1 fruit fly cellular context compared by ENCODE assay signal in genomic region chr3R:5282755-5283359, dm6.
TF ChIP-seq lines count a peak whose summit lies in the region.

No protein-coding gene starts in this region.

TF ChIP-seq in whole organism, embryonic, 481 proteins besides CTCF, POLR2A, EP300 and RAD21 (continued from another document and continues in another):
- TF ChIP-seq sr (GFP tag; IDR thresholded peaks at IDR 0.05; lab: Robert Waterston, UW) (peak; percentile 68; the same call in 2 of the 3 replicates), CG8359 (GFP tag; optimal IDR thresholded peaks at IDR 0.05; lab: Kevin White, UChicago; ENCODE audit: borderline replicate concordance) (no peak), ewg (GFP tag; optimal IDR thresholded peaks at IDR 0.05; lab: Kevin White, UChicago) (no peak), btn (GFP tag; optimal IDR thresholded peaks at IDR 0.05; lab: Kevin White, UChicago) (no peak), nmo (GFP tag; optimal IDR thresholded peaks at IDR 0.05; lab: Kevin White, UChicago) (no peak), CG13287 (GFP tag; IDR thresholded peaks at IDR 0.05; lab: Robert Waterston, UW; ENCODE audit: partially characterized antibody) (peak; percentile 60), Dfd (GFP tag; optimal IDR thresholded peaks at IDR 0.05; lab: Kevin White, UChicago) (no peak), lola (GFP tag; optimal IDR thresholded peaks at IDR 0.05; lab: Kevin White, UChicago) (no peak), CG10543 (GFP tag; optimal IDR thresholded peaks at IDR 0.05; lab: Kevin White, UChicago) (no peak), CG13624 (GFP tag; optimal IDR thresholded peaks at IDR 0.05; lab: Kevin White, UChicago) (no peak), ac (GFP tag; optimal IDR thresholded peaks at IDR 0.05; lab: Kevin White, UChicago) (no peak), CG10209 (GFP tag; optimal IDR thresholded peaks at IDR 0.05; lab: Kevin White, UChicago) (no peak), Mad (GFP tag; optimal IDR thresholded peaks at IDR 0.05; lab: Kevin White, UChicago) (peak; percentile 18), stc (GFP tag; IDR thresholded peaks at IDR 0.05; lab: Robert Waterston, UW) (0 out of 2 replicates have a peak, but pooled peaks have one; percentile 30), fd64A (GFP tag; optimal IDR thresholded peaks at IDR 0.05; lab: Kevin White, UChicago) (no peak), repo (GFP tag; optimal IDR thresholded peaks at IDR 0.05; lab: Kevin White, UChicago) (no peak), Aef1 (GFP tag; IDR thresholded peaks at IDR 0.05; lab: Robert Waterston, UW) (no peak), CG14860 (GFP tag; IDR thresholded peaks at IDR 0.05; lab: Robert Waterston, UW; ENCODE audit: partially characterized antibody) (no peak), gro (GFP tag; optimal IDR thresholded peaks at IDR 0.05; lab: Kevin White, UChicago) (no peak), Opbp (GFP tag; IDR thresholded peaks at IDR 0.05; lab: Robert Waterston, UW; ENCODE audit: partially characterized antibody) (0 out of 3 replicates have a peak, but pooled peaks have one; percentile 35), tap (tag; optimal IDR thresholded peaks at IDR 0.05; lab: Kevin White, UChicago) (no peak), CG11085 (GFP tag; IDR thresholded peaks at IDR 0.05; lab: Robert Waterston, UW) (no peak), Nf-YC (tag; optimal IDR thresholded peaks at IDR 0.05; lab: Kevin White, UChicago) (no peak), Bteb2 (GFP tag; optimal IDR thresholded peaks at IDR 0.05; lab: Kevin White, UChicago) (no peak), row (GFP tag; IDR thresholded peaks at IDR 0.05; lab: Robert Waterston, UW) (peak; percentile 19; the same call in 2 of the 3 replicates), D (optimal IDR thresholded peaks at IDR 0.05; lab: Kevin White, UChicago) (no peak), D (GFP tag; optimal IDR thresholded peaks at IDR 0.05; lab: Kevin White, UChicago) (no peak), CG18764 (GFP tag; optimal IDR thresholded peaks at IDR 0.05; lab: Kevin White, UChicago) (no peak), CG10274 (GFP tag; optimal IDR thresholded peaks at IDR 0.05; lab: Kevin White, UChicago) (no peak), phol (tag; optimal IDR thresholded peaks at IDR 0.05; lab: Kevin White, UChicago) (no peak), ato (GFP tag; IDR thresholded peaks at IDR 0.05; lab: Robert Waterston, UW; ENCODE audit: partially characterized antibody) (0 out of 2 replicates have a peak, but pooled peaks have one; percentile 30), YL-1 (GFP tag; optimal IDR thresholded peaks at IDR 0.05; lab: Kevin White, UChicago) (no peak), maf-S (GFP tag; optimal IDR thresholded peaks at IDR 0.05; lab: Kevin White, UChicago) (no peak), CG8765 (GFP tag; IDR thresholded peaks at IDR 0.05; lab: Robert Waterston, UW) (peak; percentile 50; the same call in 1 of the 2 replicates), crp (GFP tag; optimal IDR thresholded peaks at IDR 0.05; lab: Kevin White, UChicago) (no peak), CG17328 (GFP tag; IDR thresholded peaks at IDR 0.05; lab: Robert Waterston, UW) (0 out of 2 replicates have a peak, but pooled peaks have one; percentile 31), tx (GFP tag; optimal IDR thresholded peaks at IDR 0.05; lab: Kevin White, UChicago) (no peak), HmgD (GFP tag; optimal IDR thresholded peaks at IDR 0.05; lab: Kevin White, UChicago) (peak; percentile 57), NC2β (GFP tag; optimal IDR thresholded peaks at IDR 0.05; lab: Kevin White, UChicago) (no peak), da (GFP tag; optimal IDR thresholded peaks at IDR 0.05; lab: Kevin White, UChicago) (no peak), abd-A (tag; optimal IDR thresholded peaks at IDR 0.05; lab: Kevin White, UChicago) (no peak), CG1602 (GFP tag; optimal IDR thresholded peaks at IDR 0.05; lab: Kevin White, UChicago) (no peak), Dbx (GFP tag; IDR thresholded peaks at IDR 0.05; lab: Robert Waterston, UW) (peak; percentile 81), hkb (optimal IDR thresholded peaks at IDR 0.05; lab: Kevin White, UChicago) (no peak), hkb (GFP tag; IDR thresholded peaks at IDR 0.05; lab: Robert Waterston, UW) (peak; percentile 45), bigmax (GFP tag; optimal IDR thresholded peaks at IDR 0.05; lab: Kevin White, UChicago) (peak; percentile 0), zf30C (GFP tag; optimal IDR thresholded peaks at IDR 0.05; lab: Kevin White, UChicago) (no peak), CG4707 (GFP tag; optimal IDR thresholded peaks at IDR 0.05; lab: Kevin White, UChicago) (no peak), jigr1 (GFP tag; IDR thresholded peaks at IDR 0.05; lab: Robert Waterston, UW) (no peak), CG15073 (GFP tag; optimal IDR thresholded peaks at IDR 0.05; lab: Kevin White, UChicago) (peak; percentile 99), unc-4 (GFP tag; IDR thresholded peaks at IDR 0.05; lab: Robert Waterston, UW; ENCODE audit: partially characterized antibody) (peak; percentile 52), pfk (GFP tag; optimal IDR thresholded peaks at IDR 0.05; lab: Kevin White, UChicago) (no peak), CG8924 (tag; optimal IDR thresholded peaks at IDR 0.05; lab: Kevin White, UChicago) (no peak), Optix (GFP tag; IDR thresholded peaks at IDR 0.05; lab: Robert Waterston, UW) (0 out of 3 replicates have a peak, but pooled peaks have one; percentile 25), CG10979 (tag; optimal IDR thresholded peaks at IDR 0.05; lab: Kevin White, UChicago) (no peak), Gug (GFP tag; IDR thresholded peaks at IDR 0.05; lab: Robert Waterston, UW) (peak; percentile 29; the same call in 1 of the 4 replicates), hth (optimal IDR thresholded peaks at IDR 0.05; lab: Kevin White, UChicago) (no peak), Elba2 (GFP tag; optimal IDR thresholded peaks at IDR 0.05; lab: Kevin White, UChicago) (no peak), Drgx (GFP tag; IDR thresholded peaks at IDR 0.05; lab: Robert Waterston, UW) (peak; percentile 50; the same call in 1 of the 2 replicates), CG13424 (tag; optimal IDR thresholded peaks at IDR 0.05; lab: Kevin White, UChicago) (no peak), CG11093 (GFP tag; IDR thresholded peaks at IDR 0.05; lab: Robert Waterston, UW) (no peak), Adf1 (GFP tag; IDR thresholded peaks at IDR 0.05; lab: Robert Waterston, UW) (peak; percentile 87), CG2875 (GFP tag; optimal IDR thresholded peaks at IDR 0.05; lab: Kevin White, UChicago) (no peak), CG15269 (tag; optimal IDR thresholded peaks at IDR 0.05; lab: Kevin White, UChicago) (no peak), zfh2 (GFP tag; optimal IDR thresholded peaks at IDR 0.05; lab: Kevin White, UChicago) (peak; percentile 12), gsb-n (tag; optimal IDR thresholded peaks at IDR 0.05; lab: Kevin White, UChicago) (no peak), odd (GFP tag; optimal IDR thresholded peaks at IDR 0.05; lab: Kevin White, UChicago) (no peak), tin (GFP tag; optimal IDR thresholded peaks at IDR 0.05; lab: Kevin White, UChicago) (no peak), dmrt11E (tag; optimal IDR thresholded peaks at IDR 0.05; lab: Kevin White, UChicago) (no peak), HLH4C (GFP tag; IDR thresholded peaks at IDR 0.05; lab: Robert Waterston, UW; ENCODE audit: partially characterized antibody) (peak; percentile 44; the same call in 1 of the 3 replicates), CG34224 (GFP tag; IDR thresholded peaks at IDR 0.05; lab: Robert Waterston, UW; ENCODE audit: partially characterized antibody) (0 out of 3 replicates have a peak, but pooled peaks have one; percentile 32), cg (GFP tag; optimal IDR thresholded peaks at IDR 0.05; lab: Kevin White, UChicago) (no peak), Mrtf (GFP tag; IDR thresholded peaks at IDR 0.05; lab: Robert Waterston, UW) (0 out of 3 replicates have a peak, but pooled peaks have one; percentile 45), CG10431 (GFP tag; optimal IDR thresholded peaks at IDR 0.05; lab: Kevin White, UChicago) (no peak), Ets97D (GFP tag; optimal IDR thresholded peaks at IDR 0.05; lab: Kevin White, UChicago) (no peak), CG18619 (GFP tag; optimal IDR thresholded peaks at IDR 0.05; lab: Kevin White, UChicago) (no peak), lilli (GFP tag; optimal IDR thresholded peaks at IDR 0.05; lab: Kevin White, UChicago) (no peak), ap (GFP tag; IDR thresholded peaks at IDR 0.05; lab: Robert Waterston, UW) (0 out of 2 replicates have a peak, but pooled peaks have one; percentile 3), sens-2 (GFP tag; IDR thresholded peaks at IDR 0.05; lab: Robert Waterston, UW) (no peak), toy (GFP tag; IDR thresholded peaks at IDR 0.05; lab: Robert Waterston, UW) (no peak; the same call in 1 of the 2 replicates), CG7963 (GFP tag; IDR thresholded peaks at IDR 0.05; lab: Robert Waterston, UW; ENCODE audit: partially characterized antibody) (no peak), vfl (GFP tag; optimal IDR thresholded peaks at IDR 0.05; lab: Kevin White, UChicago) (no peak), CG10654 (GFP tag; optimal IDR thresholded peaks at IDR 0.05; lab: Kevin White, UChicago) (no peak), CG3163 (GFP tag; optimal IDR thresholded peaks at IDR 0.05; lab: Kevin White, UChicago) (no peak), CG31365 (tag; optimal IDR thresholded peaks at IDR 0.05; lab: Kevin White, UChicago) (no peak), CG3281 (GFP tag; optimal IDR thresholded peaks at IDR 0.05; lab: Kevin White, UChicago) (no peak), cato (GFP tag; optimal IDR thresholded peaks at IDR 0.05; lab: Kevin White, UChicago; ENCODE audit: borderline replicate concordance) (no peak), CG32532 (GFP tag; IDR thresholded peaks at IDR 0.05; lab: Robert Waterston, UW) (peak; percentile 83), kay (GFP tag; optimal IDR thresholded peaks at IDR 0.05; lab: Kevin White, UChicago) (no peak), bab2 (GFP tag; optimal IDR thresholded peaks at IDR 0.05; lab: Kevin White, UChicago) (no peak), Lhr (GFP tag; optimal IDR thresholded peaks at IDR 0.05; lab: Kevin White, UChicago) (no peak), CG7357 (GFP tag; IDR thresholded peaks at IDR 0.05; lab: Robert Waterston, UW) (no peak), CG11560 (tag; IDR thresholded peaks at IDR 0.05; lab: Robert Waterston, UW) (no peak), CG30431 (GFP tag; optimal IDR thresholded peaks at IDR 0.05; lab: Kevin White, UChicago) (no peak), Poxn (GFP tag; IDR thresholded peaks at IDR 0.05; lab: Robert Waterston, UW) (no peak), gem (tag; optimal IDR thresholded peaks at IDR 0.05; lab: Kevin White, UChicago) (no peak), ara (GFP tag; IDR thresholded peaks at IDR 0.05; lab: Robert Waterston, UW) (peak; percentile 40; the same call in 1 of the 2 replicates), CG2116 (GFP tag; optimal IDR thresholded peaks at IDR 0.05; lab: Kevin White, UChicago) (no peak), lab (GFP tag; optimal IDR thresholded peaks at IDR 0.05; lab: Kevin White, UChicago) (peak; percentile 52), stwl (tag; optimal IDR thresholded peaks at IDR 0.05; lab: Kevin White, UChicago) (no peak), ftz-f1 (GFP tag; optimal IDR thresholded peaks at IDR 0.05; lab: Kevin White, UChicago) (peak; percentile 58), ERR (GFP tag; optimal IDR thresholded peaks at IDR 0.05; lab: Kevin White, UChicago) (peak; percentile 24), Eip74EF (GFP tag; optimal IDR thresholded peaks at IDR 0.05; lab: Kevin White, UChicago) (no peak), CG6683 (GFP tag; optimal IDR thresholded peaks at IDR 0.05; lab: Kevin White, UChicago) (no peak), mam (GFP tag; optimal IDR thresholded peaks at IDR 0.05; lab: Kevin White, UChicago) (peak; percentile 40), Sry-β (GFP tag; optimal IDR thresholded peaks at IDR 0.05; lab: Kevin White, UChicago) (no peak), CG8478 (optimal IDR thresholded peaks at IDR 0.05; lab: Kevin White, UChicago) (peak; percentile 74), Doc3 (GFP tag; IDR thresholded peaks at IDR 0.05; lab: Robert Waterston, UW; ENCODE audit: partially characterized antibody) (peak; percentile 46; the same call in 1 of the 3 replicates), H2.0 (GFP tag; IDR thresholded peaks at IDR 0.05; lab: Robert Waterston, UW) (peak; percentile 34; the same call in 1 of the 2 replicates), CG15011 (GFP tag; optimal IDR thresholded peaks at IDR 0.05; lab: Kevin White, UChicago) (no peak), E2f2 (GFP tag; IDR thresholded peaks at IDR 0.05; lab: Robert Waterston, UW) (no peak), Spps (tag; optimal IDR thresholded peaks at IDR 0.05; lab: Kevin White, UChicago) (no peak), pita (GFP tag; optimal IDR thresholded peaks at IDR 0.05; lab: Kevin White, UChicago) (no peak), CG2889 (GFP tag; IDR thresholded peaks at IDR 0.05; lab: Robert Waterston, UW) (no peak), CG10366 (GFP tag; IDR thresholded peaks at IDR 0.05; lab: Robert Waterston, UW) (no peak), Awh (GFP tag; IDR thresholded peaks at IDR 0.05; lab: Robert Waterston, UW) (no peak), CG1792 (GFP tag; optimal IDR thresholded peaks at IDR 0.05; lab: Kevin White, UChicago) (no peak), Hmx (GFP tag; optimal IDR thresholded peaks at IDR 0.05; lab: Kevin White, UChicago) (no peak), sna (GFP tag; IDR thresholded peaks at IDR 0.05; lab: Robert Waterston, UW; ENCODE audit: partially characterized antibody) (peak; percentile 48; the same call in 1 of the 2 replicates), emc (GFP tag; optimal IDR thresholded peaks at IDR 0.05; lab: Kevin White, UChicago) (no peak), MESR4 (GFP tag; optimal IDR thresholded peaks at IDR 0.05; lab: Kevin White, UChicago) (no peak), Dll (GFP tag; IDR thresholded peaks at IDR 0.05; lab: Robert Waterston, UW; ENCODE audit: partially characterized antibody) (0 out of 4 replicates have a peak, but pooled peaks have one; percentile 31), CG8089 (GFP tag; optimal IDR thresholded peaks at IDR 0.05; lab: Kevin White, UChicago) (no peak), CG17612 (GFP tag; IDR thresholded peaks at IDR 0.05; lab: Robert Waterston, UW) (0 out of 2 replicates have a peak, but pooled peaks have one; percentile 16), shn (GFP tag; optimal IDR thresholded peaks at IDR 0.05; lab: Kevin White, UChicago) (peak; percentile 32), CG6765 (GFP tag; optimal IDR thresholded peaks at IDR 0.05; lab: Kevin White, UChicago) (no peak), pho (GFP tag; optimal IDR thresholded peaks at IDR 0.05; lab: Kevin White, UChicago) (no peak), gt (GFP tag; IDR thresholded peaks at IDR 0.05; lab: Robert Waterston, UW) (no peak), Med (GFP tag; lab: Kevin White, UChicago) (peak; percentile 85), HLH3B (GFP tag; IDR thresholded peaks at IDR 0.05; lab: Robert Waterston, UW) (peak; percentile 37; the same call in 1 of the 2 replicates), CG18599 (GFP tag; optimal IDR thresholded peaks at IDR 0.05; lab: Kevin White, UChicago) (no peak)
